Fruit fly (Drosophila melanogaster): ENCODE data around the gene Pus1.

The Pus1 gene

DNA sequence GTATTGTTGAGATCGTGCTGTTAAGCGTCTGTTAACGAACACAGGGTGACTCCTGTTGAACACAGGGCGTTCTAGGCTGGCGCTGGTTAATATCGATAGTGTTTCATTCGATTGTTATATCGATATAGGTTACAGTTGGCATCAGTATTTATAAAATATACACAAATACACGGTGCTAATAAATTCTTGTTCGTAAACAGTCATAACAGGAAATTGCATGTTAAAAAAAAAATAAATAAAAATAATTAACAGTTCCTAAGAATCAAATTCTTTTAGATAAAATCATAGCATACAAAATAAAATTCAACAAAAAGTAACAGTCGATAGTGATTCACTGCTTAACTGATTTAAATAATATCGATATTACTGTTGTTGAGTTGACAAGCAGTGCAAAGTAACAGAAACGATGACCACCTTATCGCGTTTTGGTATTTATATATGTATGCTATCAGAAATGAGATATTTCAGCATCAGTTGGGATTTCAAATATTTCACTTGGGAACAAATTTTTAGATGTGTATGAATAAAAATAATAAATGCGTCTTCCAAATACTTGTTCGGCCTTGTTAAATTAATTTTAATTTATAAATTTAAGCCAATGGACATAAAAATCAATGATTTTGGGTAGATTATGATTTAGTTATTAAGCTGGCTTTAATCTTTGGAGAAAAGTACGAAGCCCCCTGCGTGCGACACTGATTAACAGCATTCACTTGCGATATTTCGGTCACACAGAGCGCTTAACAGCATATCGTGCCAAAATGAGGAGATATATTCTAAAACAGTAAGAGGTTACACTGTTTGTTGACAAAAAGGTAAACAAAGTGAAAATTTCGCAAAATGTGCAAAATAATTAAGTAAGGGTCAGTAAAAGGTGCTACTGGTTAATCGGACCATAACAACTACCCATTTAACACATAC is 42.5 kb upstream of the Pus1 start, which contains the start of the genes Pi3K92E and Lrrk (continued):
- TF ChIP-seq unc-4 (GFP tag; IDR thresholded peaks at IDR 0.05; ENCODE audit: partially characterized antibody), result peak; percentile 72
- TF ChIP-seq wor (GFP tag; IDR thresholded peaks at IDR 0.05), result no peak
- peak; percentile 86 for TF ChIP-seq Bgb (GFP tag; IDR thresholded peaks at IDR 0.05; ENCODE audit: partially characterized antibody)
- no peak for TF ChIP-seq CG13775 (GFP tag; optimal IDR thresholded peaks at IDR 0.05)
- no peak for TF ChIP-seq CG2875 (GFP tag; optimal IDR thresholded peaks at IDR 0.05)
- no peak for TF ChIP-seq PHDP (tag; optimal IDR thresholded peaks at IDR 0.05)
- TF ChIP-seq odd (GFP tag; optimal IDR thresholded peaks at IDR 0.05), result no peak
- TF ChIP-seq Xrp1 (GFP tag; IDR thresholded peaks at IDR 0.05), result no peak
- TF ChIP-seq da (GFP tag; optimal IDR thresholded peaks at IDR 0.05), result no peak
- 0 out of 2 replicates have a peak, but pooled peaks have one; percentile 16 for TF ChIP-seq CG11696 (GFP tag; IDR thresholded peaks at IDR 0.05)
- no peak for TF ChIP-seq gt (GFP tag; IDR thresholded peaks at IDR 0.05)
- peak; percentile 81 for TF ChIP-seq Dref (GFP tag; IDR thresholded peaks at IDR 0.05)
- TF ChIP-seq ken (GFP tag; IDR thresholded peaks at IDR 0.05), result no peak
- TF ChIP-seq wdn (GFP tag; IDR thresholded peaks at IDR 0.05), result no peak
- peak; percentile 5 for TF ChIP-seq CG12659 (GFP tag; optimal IDR thresholded peaks at IDR 0.05)
- no peak for TF ChIP-seq CG10959 (GFP tag; IDR thresholded peaks at IDR 0.05)
- TF ChIP-seq Sox102F (GFP tag; optimal IDR thresholded peaks at IDR 0.05), result no peak
- TF ChIP-seq CG8089 (GFP tag; optimal IDR thresholded peaks at IDR 0.05), result no peak
- TF ChIP-seq zfh1 (GFP tag; IDR thresholded peaks at IDR 0.05), result no peak
- peak; percentile 55; the same call in 1 of the 2 replicates for TF ChIP-seq tna (GFP tag; IDR thresholded peaks at IDR 0.05; ENCODE audit: partially characterized antibody)
- peak; percentile 40; the same call in 1 of the 2 replicates for TF ChIP-seq NFAT (GFP tag; IDR thresholded peaks at IDR 0.05)
- TF ChIP-seq CG8478 (optimal IDR thresholded peaks at IDR 0.05), result no peak
- TF ChIP-seq Drgx (GFP tag; IDR thresholded peaks at IDR 0.05), result no peak
- no peak for TF ChIP-seq NC2β (GFP tag; optimal IDR thresholded peaks at IDR 0.05)
- peak; percentile 53 for TF ChIP-seq CG2116 (GFP tag; optimal IDR thresholded peaks at IDR 0.05)
- TF ChIP-seq salm (tag; optimal IDR thresholded peaks at IDR 0.05), result no peak
- TF ChIP-seq Sin3A (optimal IDR thresholded peaks at IDR 0.05), result peak; percentile 35
- TF ChIP-seq dm (GFP tag; optimal IDR thresholded peaks at IDR 0.05), result no peak
- TF ChIP-seq sd (tag; optimal IDR thresholded peaks at IDR 0.05), result no peak
- TF ChIP-seq Scr (GFP tag; IDR thresholded peaks at IDR 0.05; ENCODE audit: partially characterized antibody), result peak; percentile 87
- no peak for TF ChIP-seq Fer3 (tag; optimal IDR thresholded peaks at IDR 0.05)
- peak; percentile 80 for TF ChIP-seq CG7963 (GFP tag; IDR thresholded peaks at IDR 0.05; ENCODE audit: partially characterized antibody)
- peak; percentile 83; the same call in 2 of the 3 replicates for TF ChIP-seq mld (GFP tag; IDR thresholded peaks at IDR 0.05; ENCODE audit: partially characterized antibody)
- peak; percentile 14 for TF ChIP-seq CG1603 (tag; optimal IDR thresholded peaks at IDR 0.05)
- no peak for TF ChIP-seq grn (GFP tag; optimal IDR thresholded peaks at IDR 0.05)
- no peak for TF ChIP-seq slp2 (GFP tag; optimal IDR thresholded peaks at IDR 0.05)
- TF ChIP-seq CG7271 (tag; optimal IDR thresholded peaks at IDR 0.05), result peak; percentile 14
- TF ChIP-seq CG1792 (GFP tag; optimal IDR thresholded peaks at IDR 0.05), result no peak
- TF ChIP-seq HLH3B (GFP tag; IDR thresholded peaks at IDR 0.05), result no peak
- TF ChIP-seq Mrtf (GFP tag; IDR thresholded peaks at IDR 0.05), result no peak; the same call in 2 of the 3 replicates
- no peak for TF ChIP-seq B-H1 (GFP tag; IDR thresholded peaks at IDR 0.05)
- no peak for TF ChIP-seq lov (optimal IDR thresholded peaks at IDR 0.05)
- TF ChIP-seq lov (GFP tag; IDR thresholded peaks at IDR 0.05), result 0 out of 3 replicates have a peak, but pooled peaks have one; percentile 49

All from whole organism, embryonic.